Fruit fly (Drosophila melanogaster) whole organism, embryonic: ENCODE measurements around the gene GluRIIE.
A peak's percentile ranks its signal among the peaks of the same experiment; 100 is the strongest.

ENCODE experiments used
- Adf1 ChIP-seq: fragments of 200-800 bp; sonication (Bioruptor generic); IDR thresholded peaks from 2 replicates; pipeline ENCODE4 v1.3.6; 2022; ENCODE audit warnings: missing biosample characterization, missing genetic modification characterization
- Bdp1 ChIP-seq: fragments of 200-800 bp; sonication (Bioruptor generic); optimal IDR thresholded peaks from 3 replicates; lab custom pipeline; 2016; ENCODE audit warnings: missing biosample characterization, missing genetic modification characterization
- CG11093 ChIP-seq: fragments of 200-800 bp; sonication (Bioruptor generic); IDR thresholded peaks from 3 replicates; pipeline ENCODE4 v1.3.6; 2022; ENCODE audit warnings: missing biosample characterization, missing genetic modification characterization
- CG11456 ChIP-seq: fragments of 200-800 bp; sonication (Bioruptor generic); IDR thresholded peaks from 3 replicates; pipeline ENCODE4 v1.3.6; 2022; ENCODE audit warnings: missing biosample characterization, missing genetic modification characterization
- CG11504 ChIP-seq: fragments of 200-800 bp; sonication (Bioruptor generic); optimal IDR thresholded peaks from 3 replicates; lab custom pipeline; 2019; ENCODE audit warnings: missing biosample characterization, mild to moderate bottlenecking, missing genetic modification characterization, moderate library complexity
- CG12391 ChIP-seq: fragments of 200-800 bp; sonication (Bioruptor generic); optimal IDR thresholded peaks from 3 replicates; lab custom pipeline; 2018; ENCODE audit warnings: missing biosample characterization, mild to moderate bottlenecking, missing genetic modification characterization, moderate library complexity
- CG14050 ChIP-seq: fragments of 200-800 bp; sonication (Bioruptor generic); IDR thresholded peaks from 3 replicates; pipeline ENCODE4 v1.3.6; 2022; ENCODE audit warnings: missing biosample characterization, missing genetic modification characterization
- CG14667 ChIP-seq: fragments of 200-800 bp; sonication (Bioruptor generic); IDR thresholded peaks from 2 replicates; pipeline ENCODE4 v1.3.6; 2022; ENCODE audit warnings: missing biosample characterization, missing genetic modification characterization
- CG18476 ChIP-seq: fragments of 200-800 bp; sonication (Bioruptor generic); optimal IDR thresholded peaks from 2 replicates; lab custom pipeline; 2016; ENCODE audit warnings: missing biosample characterization, mild to moderate bottlenecking, missing genetic modification characterization
- CG2116 ChIP-seq: fragments of 200-800 bp; sonication (Bioruptor generic); optimal IDR thresholded peaks from 3 replicates; lab custom pipeline; 2018; ENCODE audit warnings: missing biosample characterization, mild to moderate bottlenecking, missing genetic modification characterization
- CG2129 ChIP-seq: fragments of 200-800 bp; sonication (Bioruptor generic); IDR thresholded peaks from 2 replicates; pipeline ENCODE4 v1.3.6; 2022; ENCODE audit warnings: missing biosample characterization, missing genetic modification characterization; ENCODE audit not compliant: partially characterized antibody
- CG2202 ChIP-seq: fragments of 200-800 bp; sonication (Bioruptor generic); optimal IDR thresholded peaks from 2 replicates; lab custom pipeline; 2018; ENCODE audit warnings: missing biosample characterization, mild to moderate bottlenecking, missing genetic modification characterization
- CG2678 ChIP-seq: fragments of 200-800 bp; sonication (Bioruptor generic); optimal IDR thresholded peaks from 3 replicates; lab custom pipeline; 2019; ENCODE audit warnings: missing biosample characterization, mild to moderate bottlenecking, missing genetic modification characterization, moderate library complexity
- CG2712 ChIP-seq: fragments of 200-800 bp; optimal IDR thresholded peaks from 3 replicates; lab custom pipeline; 2019; ENCODE audit warnings: missing biosample characterization, mild to moderate bottlenecking, missing genetic modification characterization, moderate library complexity
- CG30403 ChIP-seq: fragments of 200-800 bp; sonication (Bioruptor generic); optimal IDR thresholded peaks from 3 replicates; lab custom pipeline; 2016; ENCODE audit warnings: missing biosample characterization, missing genetic modification characterization
- CG3065 ChIP-seq: fragments of 200-800 bp; sonication (Bioruptor generic); optimal IDR thresholded peaks from 2 replicates; lab custom pipeline; 2016; ENCODE audit warnings: missing biosample characterization, missing genetic modification characterization
- CG32767 ChIP-seq: fragments of 200-800 bp; sonication (Bioruptor generic); IDR thresholded peaks from 2 replicates; pipeline ENCODE4 v1.3.6; 2022; ENCODE audit warnings: missing biosample characterization, missing genetic modification characterization
- CG6272 ChIP-seq: fragments of 200-800 bp; sonication (Bioruptor generic); IDR thresholded peaks from 2 replicates; pipeline ENCODE4 v1.3.6; 2022; ENCODE audit warnings: missing biosample characterization, missing genetic modification characterization
- CG6813 ChIP-seq: fragments of 200-800 bp; sonication (Bioruptor generic); optimal IDR thresholded peaks from 2 replicates; lab custom pipeline; 2017; ENCODE audit warnings: missing biosample characterization, missing genetic modification characterization, mild to moderate bottlenecking, moderate library complexity, missing genetic modification reagents
- CG7372 ChIP-seq: fragments of 200-800 bp; sonication (Bioruptor generic); IDR thresholded peaks from 2 replicates; pipeline ENCODE4 v1.3.6; 2022; ENCODE audit warnings: missing biosample characterization, missing genetic modification characterization
- CG9215 ChIP-seq: fragments of 200-800 bp; sonication (Bioruptor generic); IDR thresholded peaks from 2 replicates; pipeline ENCODE4 v1.3.6; 2022; ENCODE audit warnings: missing biosample characterization, missing genetic modification characterization
- CG9817 ChIP-seq: fragments of 200-800 bp; sonication (Bioruptor generic); optimal IDR thresholded peaks from 2 replicates; lab custom pipeline; 2018; ENCODE audit warnings: missing biosample characterization, mild to moderate bottlenecking, missing genetic modification characterization, moderate library complexity
- CG9876 ChIP-seq: fragments of 200-800 bp; sonication (Bioruptor generic); optimal IDR thresholded peaks from 2 replicates; lab custom pipeline; 2016; ENCODE audit warnings: missing biosample characterization, missing genetic modification characterization
- D19A ChIP-seq: fragments of 200-800 bp; optimal IDR thresholded peaks from 3 replicates; lab custom pipeline; 2019; ENCODE audit warnings: missing biosample characterization, mild to moderate bottlenecking, missing genetic modification characterization, moderate library complexity
- Dbx ChIP-seq: fragments of 200-800 bp; sonication (Bioruptor generic); IDR thresholded peaks from 3 replicates; pipeline ENCODE4 v1.3.6; 2022; ENCODE audit warnings: missing biosample characterization, missing genetic modification characterization
- Drgx ChIP-seq: fragments of 200-800 bp; sonication (Bioruptor generic); IDR thresholded peaks from 2 replicates; pipeline ENCODE4 v1.3.6; 2022; ENCODE audit warnings: missing biosample characterization, missing genetic modification characterization
- Gug ChIP-seq: fragments of 200-800 bp; sonication (Bioruptor generic); IDR thresholded peaks from 4 replicates; pipeline ENCODE4 v1.3.6; 2022; ENCODE audit warnings: missing biosample characterization, missing genetic modification characterization
- Hr3 ChIP-seq: fragments of 200-800 bp; sonication (Bioruptor generic); optimal IDR thresholded peaks from 3 replicates; lab custom pipeline; 2016; ENCODE audit warnings: missing biosample characterization, missing genetic modification characterization
- MESR4 ChIP-seq: fragments of 200-800 bp; sonication (Bioruptor generic); optimal IDR thresholded peaks from 2 replicates; lab custom pipeline; 2018; ENCODE audit warnings: missing biosample characterization, mild to moderate bottlenecking, missing genetic modification characterization, moderate library complexity
- MTF-1 ChIP-seq: fragments of 200-800 bp; sonication (Bioruptor generic); optimal IDR thresholded peaks from 2 replicates; lab custom pipeline; 2018; ENCODE audit warnings: missing biosample characterization, mild to moderate bottlenecking, missing genetic modification characterization, borderline replicate concordance
- Neu2 ChIP-seq: fragments of 200-800 bp; sonication (Bioruptor generic); optimal IDR thresholded peaks from 3 replicates; lab custom pipeline; 2016; ENCODE audit warnings: missing biosample characterization, missing genetic modification characterization, borderline replicate concordance
- Rfx ChIP-seq: fragments of 200-800 bp; sonication (Bioruptor generic); IDR thresholded peaks from 2 replicates; pipeline ENCODE4 v1.3.6; 2022; ENCODE audit warnings: missing biosample characterization, missing genetic modification characterization
- Rx ChIP-seq: fragments of 200-800 bp; sonication (Bioruptor generic); IDR thresholded peaks from 2 replicates; pipeline ENCODE4 v1.3.6; 2022; ENCODE audit warnings: missing biosample characterization, missing genetic modification characterization
- Sox102F ChIP-seq: fragments of 200-800 bp; sonication (Bioruptor generic); optimal IDR thresholded peaks from 2 replicates; lab custom pipeline; 2018; ENCODE audit warnings: missing biosample characterization, mild to moderate bottlenecking, missing genetic modification characterization, moderate library complexity
- Trl ChIP-seq, 3 experiments: fragments of >200 bp in 2 of 3; fragments of 200-800 bp in 1 of 3; sonication (Bioruptor generic) in 1 of 3; optimal IDR thresholded peaks; 2 replicates in 1 of 3; 3 replicates in 2 of 3; lab custom pipeline; 2016 to 2017; ENCODE audit warnings: missing biosample characterization in 1 of 3, missing genetic modification characterization in 1 of 3
- Usf ChIP-seq: fragments of 200-800 bp; sonication (Bioruptor generic); optimal IDR thresholded peaks from 2 replicates; lab custom pipeline; 2017; ENCODE audit warnings: missing genotype, missing biosample characterization, missing genetic modification characterization
- Vsx1 ChIP-seq: fragments of 200-800 bp; sonication (Bioruptor generic); optimal IDR thresholded peaks from 2 replicates; lab custom pipeline; 2017; ENCODE audit warnings: missing biosample characterization, mild to moderate bottlenecking, missing genetic modification characterization, missing genetic modification reagents
- crc ChIP-seq: fragments of 200-800 bp; sonication (Bioruptor generic); optimal IDR thresholded peaks from 2 replicates; lab custom pipeline; 2016; ENCODE audit warnings: missing biosample characterization, missing genetic modification characterization
- crol ChIP-seq: fragments of 200-800 bp; sonication (Bioruptor generic); IDR thresholded peaks from 2 replicates; pipeline ENCODE4 v1.3.6; 2022; ENCODE audit warnings: missing biosample characterization, missing genetic modification characterization
- fd64A ChIP-seq: fragments of 200-800 bp; sonication (Bioruptor generic); optimal IDR thresholded peaks from 3 replicates; lab custom pipeline; 2018; ENCODE audit warnings: missing biosample characterization, mild to moderate bottlenecking, missing genetic modification characterization
- fru ChIP-seq: fragments of >200 bp; optimal IDR thresholded peaks from 2 replicates; lab custom pipeline; 2017
- gsb-n ChIP-seq: fragments of 200-800 bp; sonication (Bioruptor generic); optimal IDR thresholded peaks from 3 replicates; lab custom pipeline; 2018; ENCODE audit warnings: missing biosample characterization, mild to moderate bottlenecking, missing genetic modification characterization
- hbn ChIP-seq: fragments of 200-800 bp; sonication (Bioruptor generic); IDR thresholded peaks from 2 replicates; pipeline ENCODE4 v1.3.6; 2022; ENCODE audit warnings: missing biosample characterization, missing genetic modification characterization; ENCODE audit not compliant: partially characterized antibody
- hth ChIP-seq: fragments of >200 bp; optimal IDR thresholded peaks from 2 replicates; lab custom pipeline; 2017; ENCODE audit warnings: inconsistent platforms
- knrl ChIP-seq: fragments of 200-800 bp; sonication (Bioruptor generic); IDR thresholded peaks from 3 replicates; pipeline ENCODE4 v1.3.6; 2022; ENCODE audit warnings: missing biosample characterization, missing genetic modification characterization; ENCODE audit not compliant: partially characterized antibody
- lmd ChIP-seq: fragments of 200-800 bp; sonication (Bioruptor generic); IDR thresholded peaks from 2 replicates; pipeline ENCODE4 v1.3.6; 2022; ENCODE audit warnings: missing biosample characterization, missing genetic modification characterization
- pnt ChIP-seq: fragments of 200-800 bp; sonication (Bioruptor generic); optimal IDR thresholded peaks from 3 replicates; lab custom pipeline; 2016; ENCODE audit warnings: missing biosample characterization, missing genetic modification characterization
- sisA ChIP-seq: fragments of 200-800 bp; sonication (Bioruptor generic); IDR thresholded peaks from 2 replicates; pipeline ENCODE4 v1.3.6; 2022; ENCODE audit warnings: missing biosample characterization, missing genetic modification characterization
- slou ChIP-seq: fragments of 200-800 bp; sonication (Bioruptor generic); optimal IDR thresholded peaks from 3 replicates; lab custom pipeline; 2016; ENCODE audit warnings: missing biosample characterization, missing genetic modification characterization
- so ChIP-seq: fragments of 200-800 bp; sonication (Bioruptor generic); IDR thresholded peaks from 3 replicates; pipeline ENCODE4 v1.3.6; 2022; ENCODE audit warnings: missing biosample characterization, missing genetic modification characterization
- vfl ChIP-seq: fragments of 200-800 bp; sonication (Bioruptor generic); optimal IDR thresholded peaks from 2 replicates; lab custom pipeline; 2016; ENCODE audit warnings: missing biosample characterization, missing genetic modification characterization

The GluRIIE gene

DNA sequence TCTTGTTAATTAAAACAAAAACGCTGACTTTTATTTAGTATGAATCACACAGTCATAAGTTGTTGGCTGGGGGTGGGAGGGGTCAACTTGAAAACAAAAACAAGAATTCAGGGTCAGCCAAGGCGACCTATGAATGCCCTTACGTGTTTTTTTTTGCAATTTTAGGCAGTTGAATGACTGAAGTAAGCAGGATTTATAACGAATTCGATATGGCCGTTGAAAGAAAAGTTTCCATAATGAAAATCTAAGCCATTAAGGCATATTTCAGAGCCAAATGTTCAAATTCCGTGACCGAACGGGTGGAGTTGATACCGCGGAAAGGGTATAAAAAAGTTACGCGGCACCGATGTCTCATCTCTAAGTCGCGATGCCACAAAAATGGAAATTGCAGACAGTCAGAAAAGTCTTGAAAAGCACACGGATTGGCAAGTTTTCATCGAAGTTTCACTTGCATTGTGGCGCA lies 14.5 kb downstream of the GluRIIE start (continued):
- no peak for TF ChIP-seq Usf (GFP tag; lab: Kevin White, UChicago)
- peak; percentile 25 for TF ChIP-seq vfl (GFP tag; lab: Kevin White, UChicago)
- peak; percentile 28; the same call in 1 of the 2 replicates for TF ChIP-seq CG14667 (GFP tag; lab: Robert Waterston, UW)
- 0 out of 3 replicates have a peak, but pooled peaks have one; percentile 29 for TF ChIP-seq Dbx
- TF ChIP-seq Rx, result peak; percentile 39; the same call in 1 of the 2 replicates
- no peak for TF ChIP-seq fru (lab: Kevin White, UChicago)
- peak; percentile 78; the same call in 2 of the 3 replicates for TF ChIP-seq so (GFP tag; lab: Robert Waterston, UW)
- TF ChIP-seq slou (GFP tag; lab: Kevin White, UChicago), result no peak
- TF ChIP-seq CG2712 (tag; lab: Kevin White, UChicago), result no peak
- no peak for TF ChIP-seq CG11504 (tag; lab: Kevin White, UChicago)
- TF ChIP-seq pnt, result peak; percentile 44
- TF ChIP-seq hth (lab: Kevin White, UChicago), result no peak
- TF ChIP-seq CG9215 (GFP tag; lab: Robert Waterston, UW), result peak; percentile 61
- TF ChIP-seq CG6813 (GFP tag; lab: Kevin White, UChicago), result peak; percentile 41
- peak; percentile 32 for TF ChIP-seq CG2202 (tag; lab: Kevin White, UChicago)
- TF ChIP-seq Sox102F, result no peak
- TF ChIP-seq Adf1, result peak; percentile 23
- peak; percentile 11 for TF ChIP-seq Bdp1 (GFP tag; lab: Kevin White, UChicago)
- no peak for TF ChIP-seq CG3065 (GFP tag; lab: Kevin White, UChicago)
- peak; percentile 22 for TF ChIP-seq CG18476 (GFP tag; lab: Kevin White, UChicago)
- TF ChIP-seq CG7372 (GFP tag; lab: Robert Waterston, UW), result peak; percentile 53; the same call in 1 of the 2 replicates
- TF ChIP-seq fd64A (GFP tag; lab: Kevin White, UChicago), result no peak
- peak; percentile 79 for TF ChIP-seq CG30403 (GFP tag; lab: Kevin White, UChicago)
- peak; percentile 72 for TF ChIP-seq lmd
- TF ChIP-seq CG12391 (tag; lab: Kevin White, UChicago), result no peak
- TF ChIP-seq CG9817 (tag; lab: Kevin White, UChicago), result no peak
- peak; percentile 89 for TF ChIP-seq crol
- TF ChIP-seq CG6272 (GFP tag; lab: Robert Waterston, UW), result peak; percentile 23; the same call in 1 of the 2 replicates
- peak; percentile 70 for TF ChIP-seq sisA (GFP tag; lab: Robert Waterston, UW)
- no peak for TF ChIP-seq CG32767 (GFP tag; lab: Robert Waterston, UW)
- no peak for TF ChIP-seq CG2129 (GFP tag; lab: Robert Waterston, UW)
- TF ChIP-seq knrl (GFP tag; lab: Robert Waterston, UW), result no peak
- peak; percentile 54; the same call in 1 of the 3 replicates for TF ChIP-seq CG11456 (GFP tag; lab: Robert Waterston, UW)
- TF ChIP-seq CG2678 (tag; lab: Kevin White, UChicago), result no peak
- no peak for TF ChIP-seq Vsx1 (GFP tag; lab: Kevin White, UChicago)
- TF ChIP-seq CG2116 (GFP tag; lab: Kevin White, UChicago), result peak; percentile 22
- TF ChIP-seq CG11093 (GFP tag; lab: Robert Waterston, UW), result 0 out of 3 replicates have a peak, but pooled peaks have one; percentile 39
- no peak for TF ChIP-seq hbn (GFP tag; lab: Robert Waterston, UW)
- TF ChIP-seq D19A (tag; lab: Kevin White, UChicago), result peak; percentile 100
- TF ChIP-seq crc (GFP tag; lab: Kevin White, UChicago), result peak; percentile 58
- TF ChIP-seq MTF-1 (GFP tag; lab: Kevin White, UChicago), result no peak
- TF ChIP-seq Gug (GFP tag; lab: Robert Waterston, UW), result peak; percentile 48; the same call in 2 of the 4 replicates
- no peak for TF ChIP-seq Neu2 (GFP tag; lab: Kevin White, UChicago)
- TF ChIP-seq Trl (optimal IDR thresholded peaks at IDR 0.05; lab: Kevin White, UChicago), result no peak
- TF ChIP-seq Trl (GFP tag; optimal IDR thresholded peaks at IDR 0.05; lab: Kevin White, UChicago), result peak; percentile 66
- TF ChIP-seq Hr3 (GFP tag; lab: Kevin White, UChicago), result peak; percentile 66
- no peak for TF ChIP-seq gsb-n (tag; lab: Kevin White, UChicago)
- peak; percentile 64 for TF ChIP-seq Drgx (GFP tag; lab: Robert Waterston, UW)
- TF ChIP-seq CG14050 (GFP tag; lab: Robert Waterston, UW), result no peak
- TF ChIP-seq Rfx (GFP tag; lab: Robert Waterston, UW), result peak; percentile 82
- TF ChIP-seq MESR4 (GFP tag; lab: Kevin White, UChicago), result no peak
- peak; percentile 39 for TF ChIP-seq CG9876 (GFP tag; lab: Kevin White, UChicago)
